Worm (Caenorhabditis elegans): ENCODE results near the gene F26C11.3.

The F26C11.3 gene

DNA sequence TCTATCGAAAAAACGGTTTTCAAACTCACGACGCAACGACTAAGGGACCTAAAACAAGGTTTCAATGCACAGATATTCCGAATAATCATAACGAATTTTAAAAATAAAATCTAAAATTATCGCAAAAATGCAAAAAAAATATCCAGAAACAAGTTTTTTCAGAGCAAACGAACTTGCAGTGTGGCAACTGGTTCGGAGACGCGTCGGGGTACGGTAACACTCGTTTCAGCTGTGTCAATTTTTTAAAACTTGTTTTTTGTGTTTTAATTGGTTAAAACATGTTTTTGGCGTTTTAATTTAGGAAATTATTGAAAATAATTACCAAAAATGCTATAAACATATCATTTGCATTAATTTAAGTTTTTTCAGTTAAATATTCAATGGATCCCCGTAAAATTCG lies 22.5 kb downstream of the F26C11.3 start, which contains the start of gene C08H9.16 (continued):
- no peak for TF ChIP-seq sea-2 (GFP tag; IDR thresholded peaks at IDR 0.05)
- TF ChIP-seq Y53F4B.3 (GFP tag; IDR thresholded peaks at IDR 0.05): no peak
- TF ChIP-seq Y56A3A.18 (GFP tag; IDR thresholded peaks at IDR 0.05): no peak
- TF ChIP-seq nfya-2 (GFP tag; IDR thresholded peaks at IDR 0.05): no peak
- peak; percentile 89 to 94 for TF ChIP-seq let-607 (tag; optimal IDR thresholded peaks at IDR 0.05)
- TF ChIP-seq nhr-179 (tag; optimal IDR thresholded peaks at IDR 0.05): no peak
- TF ChIP-seq rcor-1 (GFP tag; IDR thresholded peaks at IDR 0.05): no peak
- TF ChIP-seq C17E4.6 (GFP tag; IDR thresholded peaks at IDR 0.05): no peak
- TF ChIP-seq pha-4 (tag; optimal IDR thresholded peaks at IDR 0.05): peak; percentile 13
- no peak for TF ChIP-seq ets-4 (GFP tag; optimal IDR thresholded peaks at IDR 0.05)
- TF ChIP-seq nfyb-1 (GFP tag; IDR thresholded peaks at IDR 0.05): peak; percentile 69; the same call in 1 of the 2 replicates
- TF ChIP-seq C06A6.2 (GFP tag; conservative IDR thresholded peaks at IDR 0.05): no peak
- no peak for TF ChIP-seq nhr-80 (tag; optimal IDR thresholded peaks at IDR 0.05)
- TF ChIP-seq lsl-1 (GFP tag; optimal IDR thresholded peaks at IDR 0.05): peak; percentile 88
- TF ChIP-seq ztf-28 (GFP tag; IDR thresholded peaks at IDR 0.05): no peak
- no peak for TF ChIP-seq repo-1 (tag; optimal IDR thresholded peaks at IDR 0.05)
- TF ChIP-seq B0261.1 (tag; optimal IDR thresholded peaks at IDR 0.05): no peak
- no peak for TF ChIP-seq pbrm-1 (GFP tag; IDR thresholded peaks at IDR 0.05)
- no peak for TF ChIP-seq F57A8.1 (GFP tag; optimal IDR thresholded peaks at IDR 0.05)
- no peak for TF ChIP-seq cebp-1 (GFP tag; IDR thresholded peaks at IDR 0.05)
- no peak for TF ChIP-seq cebp-1 (tag; optimal IDR thresholded peaks at IDR 0.05)
- no peak for TF ChIP-seq Y67H2A.10 (GFP tag; conservative IDR thresholded peaks at IDR 0.05)
- TF ChIP-seq him-1 (tag; optimal IDR thresholded peaks at IDR 0.05): no peak
- TF ChIP-seq unc-130 (GFP tag; optimal IDR thresholded peaks at IDR 0.05): no peak
- no peak for TF ChIP-seq mxl-1 (tag; optimal IDR thresholded peaks at IDR 0.05)
- no peak for TF ChIP-seq dpl-1 (GFP tag; optimal IDR thresholded peaks at IDR 0.05)
- TF ChIP-seq gei-17 (GFP tag; optimal IDR thresholded peaks at IDR 0.05): no peak
- no peak for TF ChIP-seq Y53G8AR.9 (GFP tag; conservative IDR thresholded peaks at IDR 0.05)
- no peak for TF ChIP-seq hmg-20 (GFP tag; IDR thresholded peaks at IDR 0.05)
- no peak for TF ChIP-seq egrh-3 (GFP tag; IDR thresholded peaks at IDR 0.05)
- TF ChIP-seq F33H1.4 (GFP tag; IDR thresholded peaks at IDR 0.05): peak; percentile 78
- no peak for TF ChIP-seq ceh-91 (GFP tag; IDR thresholded peaks at IDR 0.05)
- TF ChIP-seq hmg-1.2 (GFP tag; IDR thresholded peaks at IDR 0.05): peak; percentile 41; the same call in 1 of the 2 replicates
- no peak for TF ChIP-seq egl-44 (GFP tag; IDR thresholded peaks at IDR 0.05)
- no peak for TF ChIP-seq fkh-3 (tag; optimal IDR thresholded peaks at IDR 0.05)
- TF ChIP-seq snpc-1.3 (tag; optimal IDR thresholded peaks at IDR 0.05; ENCODE audit: insufficient read depth): peak; percentile 45
- TF ChIP-seq attf-5 (GFP tag; optimal IDR thresholded peaks at IDR 0.05): peak; percentile 26
- TF ChIP-seq snpc-3.4 (tag; optimal IDR thresholded peaks at IDR 0.05): peak; percentile 7
- no peak for TF ChIP-seq Y79H2A.3 (GFP tag; conservative IDR thresholded peaks at IDR 0.05)
- TF ChIP-seq tbx-9 (tag; optimal IDR thresholded peaks at IDR 0.05; ENCODE audit: borderline replicate concordance): no peak
- TF ChIP-seq T07F8.4 (tag; optimal IDR thresholded peaks at IDR 0.05): no peak
- TF ChIP-seq lag-1 (GFP tag; IDR thresholded peaks at IDR 0.05): no peak
- TF ChIP-seq madf-3 (GFP tag; IDR thresholded peaks at IDR 0.05): no peak
- peak; percentile 58; the same call in 1 of the 2 replicates for TF ChIP-seq madf-6 (GFP tag; IDR thresholded peaks at IDR 0.05)
- no peak for TF ChIP-seq B0336.3 (GFP tag; IDR thresholded peaks at IDR 0.05)
- no peak for TF ChIP-seq die-1 (tag; optimal IDR thresholded peaks at IDR 0.05)
- no peak for TF ChIP-seq mes-4 (tag; optimal IDR thresholded peaks at IDR 0.05)
- no peak for TF ChIP-seq ztf-25 (GFP tag; IDR thresholded peaks at IDR 0.05)
- peak; percentile 48 for TF ChIP-seq lin-54 (GFP tag; optimal IDR thresholded peaks at IDR 0.05)
- TF ChIP-seq nfya-1 (tag; optimal IDR thresholded peaks at IDR 0.05; ENCODE audit: borderline replicate concordance, insufficient read depth): no peak

All from whole organism, young adult.